Fruit fly (Drosophila melanogaster) Kc167 (cell line): ENCODE data around the gene Ada1-2.

ENCODE experiments used
- Sin3A ChIP-seq: fragments of >200 bp; optimal IDR thresholded peaks from 2 replicates; lab custom pipeline; 2018; ENCODE audit warnings: missing external identifiers
- psq ChIP-seq: fragments of >200 bp; optimal IDR thresholded peaks from 2 replicates; lab custom pipeline; 2017; ENCODE audit warnings: missing external identifiers
- ttk ChIP-seq: sonication (Bioruptor generic); optimal IDR thresholded peaks from 2 replicates; lab custom pipeline; 2017; ENCODE audit warnings: missing external identifiers

DNA sequence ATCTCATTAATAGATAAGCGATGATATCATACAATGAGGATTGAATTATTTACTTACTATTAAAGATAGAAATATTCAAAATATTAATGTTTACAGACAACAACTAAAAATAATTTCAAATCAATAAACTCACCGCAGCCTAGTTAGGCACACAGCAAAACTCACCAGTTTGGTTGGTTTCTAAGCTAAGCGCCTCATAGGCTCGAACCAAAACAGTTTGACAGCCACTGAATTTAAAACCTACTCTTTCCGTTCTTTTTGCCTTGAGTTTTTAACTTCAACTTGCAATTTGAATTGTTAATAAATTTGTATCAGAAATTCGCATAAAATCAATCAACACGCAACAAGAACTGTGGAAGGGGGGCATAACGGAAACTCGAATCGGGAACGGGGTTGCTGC lies 44.2 kb upstream of the Ada1-2 start:
- TF ChIP-seq Sin3A (lab: Kevin White, UChicago) (no peak), psq (lab: Kevin White, UChicago) (no peak), ttk (lab: Kevin White, UChicago) (no peak)
